Worm (Caenorhabditis elegans): Measurements from ENCODE around the gene lin-18.
A peak's percentile ranks its signal among the peaks of the same experiment; 100 is the strongest.

The lin-18 gene

DNA sequence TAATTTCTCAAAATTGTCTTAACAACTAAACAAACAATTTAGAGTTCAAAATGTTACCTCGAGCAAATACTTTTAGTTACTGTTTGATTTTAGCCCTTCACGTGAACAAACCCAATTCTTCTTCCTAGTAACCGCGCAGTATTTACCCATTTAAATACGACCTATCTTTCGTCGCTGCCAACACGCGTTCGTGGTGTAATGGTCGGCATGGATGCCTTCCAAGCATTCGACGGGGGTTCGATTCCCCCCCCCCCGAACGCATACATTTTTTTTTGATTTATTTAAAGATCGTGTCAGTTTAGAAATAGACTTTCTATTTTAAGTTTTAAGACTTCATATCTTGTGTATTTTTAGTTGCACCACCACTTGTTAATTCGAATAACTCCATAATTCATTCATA, 36.1 kb downstream of the lin-18 start (continued):
- peak in 1 of 2 experiments; percentile 29 for TF ChIP-seq daf-16 (GFP tag; optimal IDR thresholded peaks at IDR 0.05)
- no peak for TF ChIP-seq daf-16 (tag; optimal IDR thresholded peaks at IDR 0.05)
- peak; percentile 20 for TF ChIP-seq gei-8 (GFP tag; optimal IDR thresholded peaks at IDR 0.05)
- TF ChIP-seq aly-2 (tag; optimal IDR thresholded peaks at IDR 0.05), result no peak
- TF ChIP-seq spr-3 (GFP tag; optimal IDR thresholded peaks at IDR 0.05), result peak; percentile 19
- no peak for TF ChIP-seq ceh-20 (GFP tag; IDR thresholded peaks at IDR 0.05)
- TF ChIP-seq sdz-12 (GFP tag; optimal IDR thresholded peaks at IDR 0.05), result no peak
- TF ChIP-seq mep-1 (tag; optimal IDR thresholded peaks at IDR 0.05), result peak; percentile 25
- TF ChIP-seq mdt-29 (GFP tag; IDR thresholded peaks at IDR 0.05), result no peak
- no peak for TF ChIP-seq ZK546.5 (tag; optimal IDR thresholded peaks at IDR 0.05)
- no peak for TF ChIP-seq lin-13 (GFP tag; optimal IDR thresholded peaks at IDR 0.05)
- TF ChIP-seq hlh-11 (tag; optimal IDR thresholded peaks at IDR 0.05), result no peak
- no peak for TF ChIP-seq lin-39 (tag; optimal IDR thresholded peaks at IDR 0.05)
- no peak for TF ChIP-seq zfp-2 (tag; optimal IDR thresholded peaks at IDR 0.05)
- TF ChIP-seq pha-4 (GFP tag; IDR thresholded peaks at IDR 0.05), result peak; percentile 25; the same call in 1 of the 2 replicates
- TF ChIP-seq pha-4 (tag; optimal IDR thresholded peaks at IDR 0.05), result no peak
- TF ChIP-seq ztf-11 (tag; optimal IDR thresholded peaks at IDR 0.05), result no peak
- no peak for TF ChIP-seq set-16 (GFP tag; IDR thresholded peaks at IDR 0.05)
- no peak for TF ChIP-seq dpl-1 (GFP tag; optimal IDR thresholded peaks at IDR 0.05)
- peak; percentile 36 for TF ChIP-seq rbr-2 (tag; optimal IDR thresholded peaks at IDR 0.05)
- peak; percentile 80 for TF ChIP-seq egl-43 (GFP tag; IDR thresholded peaks at IDR 0.05)
- no peak for TF ChIP-seq zip-11 (GFP tag; IDR thresholded peaks at IDR 0.05)
- TF ChIP-seq fkh-10 (GFP tag; optimal IDR thresholded peaks at IDR 0.05), result no peak
- no peak for TF ChIP-seq aha-1 (tag)
- no peak for TF ChIP-seq F10B5.3 (tag; optimal IDR thresholded peaks at IDR 0.05)

DNA sequence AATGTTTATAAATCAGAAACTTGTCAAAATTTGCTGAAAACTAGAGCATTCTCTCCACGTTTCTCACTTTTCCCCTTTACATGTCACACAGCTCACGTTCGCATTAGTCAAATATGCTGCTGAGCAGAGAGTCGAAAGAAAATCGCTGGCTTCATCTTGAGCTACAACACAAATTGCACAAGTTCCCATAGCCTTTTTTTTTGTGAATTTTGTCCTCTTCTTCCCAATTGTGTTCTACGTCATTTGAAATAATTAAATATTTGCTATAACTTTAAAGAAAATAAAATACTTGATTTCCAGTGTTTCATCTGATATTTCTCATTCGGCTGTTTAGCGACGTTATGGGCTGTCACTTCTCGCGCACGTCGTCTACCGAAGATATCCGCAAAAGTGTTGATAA, 38.7 kb downstream of the lin-18 start, which contains the start of gene R02E12.5:
TSS of gene R02E12.5 (plus strand) at position 301 of the 400 bp plus-strand sequence.
- TF ChIP-seq hmg-1.1 (GFP tag; IDR thresholded peaks at IDR 0.05) (no peak), unc-62 (GFP tag; optimal IDR thresholded peaks at IDR 0.05 in 1 of 2) (peak in 1 of 2 experiments; percentile 0), unc-62 (tag; optimal IDR thresholded peaks at IDR 0.05) (no peak)

DNA sequence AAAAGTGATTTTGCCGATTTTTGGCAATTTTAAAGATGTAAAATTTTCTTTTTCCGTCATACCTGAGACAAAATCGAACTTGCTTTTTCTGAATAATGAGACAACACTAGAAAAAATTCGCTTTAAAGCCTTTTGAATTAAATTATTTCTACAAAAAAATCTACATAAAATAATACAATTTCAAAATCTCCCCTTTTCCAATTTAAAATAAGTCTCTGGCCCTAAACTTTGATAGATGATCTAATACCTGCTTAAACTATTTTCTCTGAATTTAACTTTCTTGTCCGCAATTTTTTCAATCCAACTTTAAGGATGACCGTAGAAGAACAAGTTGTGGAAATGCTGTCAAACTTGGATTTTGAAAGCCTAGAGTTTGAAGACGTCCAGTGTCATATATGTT, 44.9 kb downstream of the lin-18 start, which contains the start of gene R02E12.12:
TSS of gene R02E12.12 (plus strand) at position 301 of the 400 bp plus-strand sequence.
- no peak for TF ChIP-seq tra-1 (GFP tag; IDR thresholded peaks at IDR 0.05)
- TF ChIP-seq gei-8 (GFP tag; optimal IDR thresholded peaks at IDR 0.05), result no peak
- TF ChIP-seq zfp-2 (tag; optimal IDR thresholded peaks at IDR 0.05), result no peak
- TF ChIP-seq lim-7 (GFP tag; IDR thresholded peaks at IDR 0.05), result no peak
- TF ChIP-seq tag-97 (GFP tag; IDR thresholded peaks at IDR 0.05), result no peak
- TF ChIP-seq mxl-3 (GFP tag; optimal IDR thresholded peaks at IDR 0.05), result no peak
- TF ChIP-seq ztf-7 (tag; optimal IDR thresholded peaks at IDR 0.05), result no peak
- no peak for TF ChIP-seq ceh-32 (tag; optimal IDR thresholded peaks at IDR 0.05; ENCODE audit: poor library complexity)
- TF ChIP-seq T26A8.4 (GFP tag; IDR thresholded peaks at IDR 0.05), result no peak
- TF ChIP-seq zfp-3 (GFP tag; conservative IDR thresholded peaks at IDR 0.05), result no peak
- no peak for TF ChIP-seq nhr-28 (tag; optimal IDR thresholded peaks at IDR 0.05)
- TF ChIP-seq lsy-2 (tag; optimal IDR thresholded peaks at IDR 0.05), result no peak
- TF ChIP-seq lin-13 (GFP tag; optimal IDR thresholded peaks at IDR 0.05), result no peak
- no peak for TF ChIP-seq F44E2.7 (GFP tag; IDR thresholded peaks at IDR 0.05)
- no peak for TF ChIP-seq nhr-48 (tag; optimal IDR thresholded peaks at IDR 0.05)
- TF ChIP-seq daf-19 (GFP tag; conservative IDR thresholded peaks at IDR 0.05), result no peak
